Worm (Caenorhabditis elegans) whole organism, L1 larva: Measurements from ENCODE around the gene R04B5.6.

Source experiments
- C04F5.9 ChIP-seq: sonication (generic microtip); optimal IDR thresholded peaks from 2 replicates; lab custom pipeline; 2016; ENCODE audit warnings: missing genetic modification characterization, missing compliant biosample characterization
- C34B4.2 ChIP-seq: sonication (generic microtip); optimal IDR thresholded peaks from 2 replicates; lab custom pipeline; 2017; ENCODE audit warnings: mild to moderate bottlenecking, missing genetic modification characterization, missing compliant biosample characterization
- Y116A8C.19 ChIP-seq: sonication (generic microtip); optimal IDR thresholded peaks from 2 replicates; lab custom pipeline; 2016; ENCODE audit warnings: missing compliant biosample characterization, missing genetic modification characterization, borderline replicate concordance
- aha-1 ChIP-seq: fragments of 150-350 bp; optimal IDR thresholded peaks from 2 replicates; lab custom pipeline; 2014; ENCODE audit warnings: missing biosample characterization, missing genetic modification characterization
- alr-1 ChIP-seq: fragments of 200-800 bp; sonication (Bioruptor generic); optimal IDR thresholded peaks from 2 replicates; lab custom pipeline; 2018; ENCODE audit warnings: borderline replicate concordance, mild to moderate bottlenecking, missing genetic modification characterization, missing compliant biosample characterization
- aly-2 ChIP-seq: fragments of 150-350 bp; optimal IDR thresholded peaks from 2 replicates; lab custom pipeline; 2014; ENCODE audit warnings: missing biosample characterization, missing genetic modification characterization
- ama-1 ChIP-seq: fragments of 150-350 bp; optimal IDR thresholded peaks from 2 replicates; lab custom pipeline; 2014
- blmp-1 ChIP-seq: fragments of 150-350 bp; optimal IDR thresholded peaks from 2 replicates; lab custom pipeline; 2014; ENCODE audit warnings: missing biosample characterization, missing genetic modification characterization
- ceh-8 ChIP-seq: fragments of 200-800 bp; sonication (Bioruptor generic); optimal IDR thresholded peaks from 2 replicates; lab custom pipeline; 2018; ENCODE audit warnings: mild to moderate bottlenecking, missing genetic modification characterization, moderate library complexity, missing compliant biosample characterization
- ceh-88 ChIP-seq: fragments of 200-800 bp; sonication (Bioruptor generic); IDR thresholded peaks from 2 replicates; pipeline ENCODE4 v1.3.6; 2022; ENCODE audit warnings: missing genetic modification characterization, missing compliant biosample characterization
- ceh-90 ChIP-seq: sonication (generic microtip); optimal IDR thresholded peaks from 2 replicates; lab custom pipeline; 2016; ENCODE audit warnings: missing genetic modification characterization, missing compliant biosample characterization
- dsc-1 ChIP-seq: sonication (generic microtip); optimal IDR thresholded peaks from 2 replicates; lab custom pipeline; 2016; ENCODE audit warnings: mild to moderate bottlenecking, missing genetic modification characterization, missing compliant biosample characterization
- efl-1 ChIP-seq, 4 experiments: fragments of 150-350 bp; optimal IDR thresholded peaks in 3 of 4; peaks in 1 of 4; 1 replicate in 1 of 4; 2 replicates in 3 of 4; lab custom pipeline; 2014; ENCODE audit warnings: missing biosample characterization in 2 of 4, missing genetic modification characterization in 2 of 4, missing genetic modification reagents in 2 of 4
- efl-3 ChIP-seq: fragments of 200-800 bp; sonication (Bioruptor generic); optimal IDR thresholded peaks from 2 replicates; lab custom pipeline; 2018; ENCODE audit warnings: mild to moderate bottlenecking, missing genetic modification characterization, missing compliant biosample characterization
- egl-27 ChIP-seq, 2 experiments: fragments of 150-350 bp in 1 of 2; sonication (generic microtip); optimal IDR thresholded peaks; 3 replicates each; lab custom pipeline; 2017 to 2018; ENCODE audit warnings: missing biosample characterization in 2 of 2, missing genetic modification characterization in 2 of 2, missing genetic modification reagents in 2 of 2
- elt-2 ChIP-seq: sonication (generic microtip); optimal IDR thresholded peaks from 2 replicates; lab custom pipeline; 2016; ENCODE audit warnings: missing genetic modification characterization, mild to moderate bottlenecking, inconsistent platforms, missing compliant biosample characterization, missing genetic modification reagents
- elt-3 ChIP-seq, 6 experiments: fragments of 150-350 bp in 1 of 6; sonication (generic microtip); optimal IDR thresholded peaks; 2 replicates each; lab custom pipeline; 2017 to 2018; ENCODE audit warnings: missing biosample characterization in 6 of 6, missing genetic modification characterization in 6 of 6, inconsistent platforms in 1 of 6
- ets-5 ChIP-seq: fragments of 200-800 bp; sonication (Bioruptor generic); IDR thresholded peaks from 2 replicates; pipeline ENCODE4 v1.3.6; 2022; ENCODE audit warnings: missing genetic modification characterization, missing compliant biosample characterization
- fos-1 ChIP-seq: fragments of 150-350 bp; optimal IDR thresholded peaks from 2 replicates; lab custom pipeline; 2014; ENCODE audit warnings: missing biosample characterization, missing genetic modification characterization
- grh-1 ChIP-seq: fragments of 200-800 bp; sonication (Bioruptor generic); IDR thresholded peaks from 2 replicates; pipeline ENCODE4 v1.3.6; 2022; ENCODE audit warnings: missing genetic modification reagents, missing genetic modification characterization, missing compliant biosample characterization
- hlh-17 ChIP-seq: fragments of 200-800 bp; sonication (Bioruptor generic); optimal IDR thresholded peaks from 2 replicates; lab custom pipeline; 2018; ENCODE audit warnings: missing genetic modification characterization, mild to moderate bottlenecking, missing compliant biosample characterization, moderate library complexity, borderline replicate concordance
- irx-1 ChIP-seq: sonication (generic microtip); optimal IDR thresholded peaks from 2 replicates; lab custom pipeline; 2016; ENCODE audit warnings: missing genetic modification characterization, missing compliant biosample characterization
- isw-1 ChIP-seq: fragments of 200-800 bp; sonication (Bioruptor generic); IDR thresholded peaks from 2 replicates; pipeline ENCODE4 v1.3.6; 2022; ENCODE audit warnings: missing genetic modification characterization, missing compliant biosample characterization
- jun-1 ChIP-seq: fragments of 150-350 bp; optimal IDR thresholded peaks from 2 replicates; lab custom pipeline; 2014; ENCODE audit warnings: missing biosample characterization, missing genetic modification reagents, missing genetic modification characterization
- lin-14 ChIP-seq: fragments of 200-800 bp; sonication (Bioruptor generic); optimal IDR thresholded peaks from 2 replicates; lab custom pipeline; 2018; ENCODE audit warnings: mild to moderate bottlenecking, missing genetic modification characterization, moderate library complexity, missing compliant biosample characterization
- lin-35 ChIP-seq, 2 experiments: fragments of 150-350 bp; optimal IDR thresholded peaks; 2 replicates each; lab custom pipeline; 2014; ENCODE audit warnings: missing biosample characterization in 2 of 2, missing genetic modification characterization in 2 of 2, missing genetic modification reagents in 2 of 2
- lir-3 ChIP-seq: sonication (generic microtip); optimal IDR thresholded peaks from 2 replicates; lab custom pipeline; 2016; ENCODE audit warnings: mild to moderate bottlenecking, missing genetic modification characterization, moderate library complexity, missing compliant biosample characterization; ENCODE audit not compliant: poor library complexity
- mdl-1 ChIP-seq, 2 experiments: fragments of 150-350 bp; optimal IDR thresholded peaks; 2 replicates each; lab custom pipeline; 2014 to 2017; ENCODE audit warnings: missing biosample characterization in 2 of 2, missing genetic modification characterization in 2 of 2, inconsistent platforms in 1 of 2
- mep-1 ChIP-seq: fragments of 150-350 bp; optimal IDR thresholded peaks from 2 replicates; lab custom pipeline; 2014; ENCODE audit warnings: missing biosample characterization, missing genetic modification characterization
- nhr-11 ChIP-seq: fragments of 150-350 bp; optimal IDR thresholded peaks from 2 replicates; lab custom pipeline; 2014; ENCODE audit warnings: missing biosample characterization, missing genetic modification characterization
- nhr-12 ChIP-seq: sonication (generic microtip); optimal IDR thresholded peaks from 2 replicates; lab custom pipeline; 2017; ENCODE audit warnings: missing biosample characterization, missing genetic modification characterization
- nhr-20 ChIP-seq: sonication (generic microtip); optimal IDR thresholded peaks from 2 replicates; lab custom pipeline; 2016; ENCODE audit warnings: mild to moderate bottlenecking, missing genetic modification characterization, missing compliant biosample characterization
- nhr-237 ChIP-seq: fragments of 150-350 bp; optimal IDR thresholded peaks from 2 replicates; lab custom pipeline; 2014; ENCODE audit warnings: missing biosample characterization, missing genetic modification characterization
- nhr-28 ChIP-seq: fragments of 150-350 bp; optimal IDR thresholded peaks from 2 replicates; lab custom pipeline; 2014; ENCODE audit warnings: missing biosample characterization, missing genetic modification characterization
- nhr-47 ChIP-seq: sonication (generic microtip); optimal IDR thresholded peaks from 2 replicates; lab custom pipeline; 2016; ENCODE audit warnings: mild to moderate bottlenecking, missing genetic modification characterization, moderate library complexity, missing compliant biosample characterization
- nhr-77 ChIP-seq: fragments of 150-350 bp; optimal IDR thresholded peaks from 2 replicates; lab custom pipeline; 2014; ENCODE audit warnings: missing biosample characterization, missing genetic modification characterization
- nhr-85 ChIP-seq: sonication (generic microtip); peaks from one replicate; lab custom pipeline; 2016; ENCODE audit warnings: missing genetic modification characterization, inconsistent platforms, missing compliant biosample characterization
- nhr-90 ChIP-seq: sonication (generic microtip); optimal IDR thresholded peaks from 2 replicates; lab custom pipeline; 2016; ENCODE audit warnings: mild to moderate bottlenecking, missing genetic modification characterization, missing compliant biosample characterization; ENCODE audit not compliant: poor library complexity
- pag-3 ChIP-seq: sonication (generic microtip); optimal IDR thresholded peaks from 2 replicates; lab custom pipeline; 2017; ENCODE audit warnings: missing genetic modification characterization, mild to moderate bottlenecking, missing compliant biosample characterization, antibody characterized with exemption, borderline replicate concordance; ENCODE audit not compliant: insufficient read depth
- pax-3 ChIP-seq: fragments of 200-800 bp; sonication (Bioruptor generic); optimal IDR thresholded peaks from 2 replicates; lab custom pipeline; 2018; ENCODE audit warnings: mild to moderate bottlenecking, missing genetic modification characterization, moderate library complexity, missing compliant biosample characterization
- skn-1 ChIP-seq: fragments of 150-350 bp; optimal IDR thresholded peaks from 2 replicates; lab custom pipeline; 2014; ENCODE audit warnings: missing biosample characterization, missing genetic modification characterization
- snpc-4 ChIP-seq: fragments of 150-350 bp; optimal IDR thresholded peaks from 2 replicates; lab custom pipeline; 2014; ENCODE audit warnings: missing biosample characterization, missing genetic modification characterization
- snu-23 ChIP-seq: sonication (generic microtip); optimal IDR thresholded peaks from 2 replicates; lab custom pipeline; 2016; ENCODE audit warnings: missing genetic modification characterization, missing compliant biosample characterization
- sox-4 ChIP-seq: sonication (generic microtip); optimal IDR thresholded peaks from 2 replicates; lab custom pipeline; 2016; ENCODE audit warnings: missing genetic modification characterization, missing compliant biosample characterization
- swsn-7 ChIP-seq: sonication (generic microtip); optimal IDR thresholded peaks from 2 replicates; lab custom pipeline; 2016; ENCODE audit warnings: missing genetic modification characterization, missing compliant biosample characterization
- tbx-2 ChIP-seq: sonication (generic microtip); optimal IDR thresholded peaks from 2 replicates; lab custom pipeline; 2016; ENCODE audit warnings: missing genetic modification characterization, missing compliant biosample characterization
- tlp-1 ChIP-seq: fragments of 150-350 bp; optimal IDR thresholded peaks from 2 replicates; lab custom pipeline; 2014; ENCODE audit warnings: missing biosample characterization, missing genetic modification characterization
- unc-30 ChIP-seq: sonication (generic microtip); optimal IDR thresholded peaks from 2 replicates; lab custom pipeline; 2017; ENCODE audit warnings: missing biosample characterization, missing genetic modification characterization
- unc-62 ChIP-seq: fragments of 150-350 bp; optimal IDR thresholded peaks from 2 replicates; lab custom pipeline; 2014; ENCODE audit warnings: missing biosample characterization, missing genetic modification reagents, missing genetic modification characterization
- unc-86 ChIP-seq: sonication (generic microtip); optimal IDR thresholded peaks from 2 replicates; lab custom pipeline; 2016; ENCODE audit warnings: missing genetic modification characterization, missing compliant biosample characterization
- vab-15 ChIP-seq: sonication (generic microtip); optimal IDR thresholded peaks from 2 replicates; lab custom pipeline; 2017; ENCODE audit warnings: missing genotype, mild to moderate bottlenecking, missing genetic modification characterization, missing compliant biosample characterization
- zag-1 ChIP-seq: fragments of 150-350 bp; optimal IDR thresholded peaks from 2 replicates; lab custom pipeline; 2014; ENCODE audit warnings: missing biosample characterization, missing genetic modification characterization
- zip-4 ChIP-seq: fragments of 200-800 bp; sonication (Bioruptor generic); optimal IDR thresholded peaks from 2 replicates; lab custom pipeline; 2018; ENCODE audit warnings: mild to moderate bottlenecking, missing genetic modification characterization, moderate library complexity, missing compliant biosample characterization

The R04B5.6 gene

DNA sequence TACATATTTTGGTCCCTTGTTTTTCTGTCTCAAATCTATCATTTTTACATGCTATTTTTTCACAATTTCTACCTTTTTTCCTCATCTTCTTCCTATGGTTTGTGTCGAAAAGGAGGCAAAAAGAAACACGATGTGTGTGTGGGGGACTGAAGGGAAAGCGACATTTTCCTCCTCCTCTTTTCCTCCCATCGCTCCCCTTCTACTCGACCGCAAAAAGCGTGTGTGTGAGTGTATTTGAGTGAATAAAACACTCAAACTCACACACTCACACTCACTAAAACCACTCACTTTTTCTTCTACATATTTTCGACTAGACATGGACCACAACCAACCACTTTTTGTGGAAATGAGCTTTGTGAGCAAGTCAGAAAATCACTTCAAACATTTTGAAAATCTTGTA, 43.5 kb upstream of the R04B5.6 start (continued):
- no peak for TF ChIP-seq C34B4.2
- peak; percentile 22 for TF ChIP-seq swsn-7 (tag; lab: Kevin White, UChicago)
- TF ChIP-seq pax-3 (tag; lab: Kevin White, UChicago) = no peak
- no peak for TF ChIP-seq ceh-90
- TF ChIP-seq zag-1 (tag; lab: Kevin White, UChicago) = no peak
- no peak for TF ChIP-seq ama-1 (lab: Kevin White, UChicago)
- TF ChIP-seq dsc-1 = no peak
- TF ChIP-seq aly-2 = no peak
- no peak for TF ChIP-seq unc-86 (tag; lab: Kevin White, UChicago)
- TF ChIP-seq elt-2 (tag; lab: Kevin White, UChicago) = no peak
- no peak for TF ChIP-seq sox-4 (tag; lab: Kevin White, UChicago)
- TF ChIP-seq nhr-77 (tag; lab: Kevin White, UChicago) = no peak
- no peak for TF ChIP-seq snpc-4 (tag; lab: Kevin White, UChicago)
- TF ChIP-seq nhr-28 (tag; lab: Kevin White, UChicago) = no peak
- TF ChIP-seq isw-1 (GFP tag; lab: Robert Waterston, UW) = peak; percentile 8; the same call in 1 of the 2 replicates
- TF ChIP-seq efl-1 (optimal IDR thresholded peaks at IDR 0.05; lab: Kevin White, UChicago) = peak; percentile 1 to 2
- no peak for TF ChIP-seq efl-1 (GFP tag; optimal IDR thresholded peaks at IDR 0.05 in 1 of 2; lab: Kevin White, UChicago)
- TF ChIP-seq blmp-1 (tag; lab: Kevin White, UChicago) = peak; percentile 3
- peak in 1 of 2 experiments; percentile 4 for TF ChIP-seq lin-35 (GFP tag; optimal IDR thresholded peaks at IDR 0.05; lab: Kevin White, UChicago)
- TF ChIP-seq unc-62 = no peak
- no peak for TF ChIP-seq lir-3 (tag; lab: Kevin White, UChicago)
- TF ChIP-seq lin-14 = peak; percentile 68
- TF ChIP-seq nhr-237 = no peak
- no peak for TF ChIP-seq jun-1 (tag; lab: Kevin White, UChicago)
- no peak for TF ChIP-seq egl-27 (tag; optimal IDR thresholded peaks at IDR 0.05; lab: Kevin White, UChicago)
- no peak for TF ChIP-seq tlp-1 (tag; lab: Kevin White, UChicago)
- TF ChIP-seq irx-1 = no peak
- TF ChIP-seq tbx-2 (tag; lab: Kevin White, UChicago) = no peak
- no peak for TF ChIP-seq elt-3 (tag; optimal IDR thresholded peaks at IDR 0.05; lab: Kevin White, UChicago)
- no peak for TF ChIP-seq nhr-12 (tag; lab: Kevin White, UChicago)
- TF ChIP-seq Y116A8C.19 (tag; lab: Kevin White, UChicago) = no peak
- no peak for TF ChIP-seq grh-1
- TF ChIP-seq nhr-20 = peak; percentile 3
- TF ChIP-seq ceh-8 (GFP tag; lab: Kevin White, UChicago) = no peak
- no peak for TF ChIP-seq nhr-85 (tag; lab: Kevin White, UChicago)
- no peak for TF ChIP-seq skn-1
- TF ChIP-seq mep-1 (tag; lab: Kevin White, UChicago) = peak; percentile 21
- TF ChIP-seq nhr-90 (tag; lab: Kevin White, UChicago) = no peak
- peak; percentile 31 for TF ChIP-seq snu-23 (GFP tag; lab: Kevin White, UChicago)
- TF ChIP-seq hlh-17 = no peak
- TF ChIP-seq nhr-47 (tag; lab: Kevin White, UChicago) = peak; percentile 25
- TF ChIP-seq nhr-11 = no peak
- no peak for TF ChIP-seq efl-3 (GFP tag; lab: Kevin White, UChicago)
- no peak for TF ChIP-seq pag-3
- TF ChIP-seq unc-30 (tag; lab: Kevin White, UChicago) = no peak
- TF ChIP-seq aha-1 (tag; lab: Kevin White, UChicago) = no peak
- TF ChIP-seq vab-15 = no peak
- TF ChIP-seq ceh-88 (GFP tag; lab: Robert Waterston, UW) = no peak
- no peak for TF ChIP-seq fos-1 (tag; lab: Kevin White, UChicago)
- no peak for TF ChIP-seq ets-5 (GFP tag; lab: Robert Waterston, UW)
- no peak for TF ChIP-seq alr-1
- TF ChIP-seq C04F5.9 (tag; lab: Kevin White, UChicago) = no peak
- no peak for TF ChIP-seq zip-4
- no peak for TF ChIP-seq mdl-1 (tag; optimal IDR thresholded peaks at IDR 0.05; lab: Kevin White, UChicago)
